Worm (Caenorhabditis elegans) whole organism, early embryonic: Measurements from ENCODE around the gene H03G16.6.

Source experiments
- B0310.2 ChIP-seq: sonication (generic microtip); optimal IDR thresholded peaks from 2 replicates; lab custom pipeline; 2016; ENCODE audit warnings: mild to moderate bottlenecking, missing genetic modification characterization, missing compliant biosample characterization
- F13C5.2 ChIP-seq: sonication (generic microtip); optimal IDR thresholded peaks from 2 replicates; lab custom pipeline; 2017; ENCODE audit warnings: mild to moderate bottlenecking, missing genetic modification characterization, inconsistent platforms, missing compliant biosample characterization
- aly-1 ChIP-seq: sonication (generic microtip); optimal IDR thresholded peaks from 2 replicates; lab custom pipeline; 2016; ENCODE audit warnings: missing genetic modification characterization, missing compliant biosample characterization
- ama-1 ChIP-seq: fragments of 150-350 bp; optimal IDR thresholded peaks from 2 replicates; lab custom pipeline; 2014
- ceh-13 ChIP-seq: fragments of 200-800 bp; sonication (Bioruptor generic); optimal IDR thresholded peaks from 2 replicates; lab custom pipeline; 2018; ENCODE audit warnings: mild to moderate bottlenecking, missing genetic modification characterization, missing compliant biosample characterization
- ceh-36 ChIP-seq: sonication (generic microtip); optimal IDR thresholded peaks from 2 replicates; lab custom pipeline; 2016; ENCODE audit warnings: missing genetic modification characterization, inconsistent platforms, missing compliant biosample characterization
- ets-7 ChIP-seq: sonication (generic microtip); optimal IDR thresholded peaks from 2 replicates; lab custom pipeline; 2016; ENCODE audit warnings: missing genotype, missing genetic modification characterization, missing compliant biosample characterization
- flt-1 ChIP-seq: fragments of 200-800 bp; sonication (Bioruptor generic); IDR thresholded peaks from 2 replicates; pipeline ENCODE4 v1.3.6; 2022; ENCODE audit warnings: missing genetic modification characterization, missing compliant biosample characterization
- hmbx-1 ChIP-seq: sonication (generic microtip); optimal IDR thresholded peaks from 2 replicates; lab custom pipeline; 2016; ENCODE audit warnings: mild to moderate bottlenecking, missing genetic modification characterization, missing compliant biosample characterization
- hmg-4 ChIP-seq: fragments of 200-800 bp; sonication (Bioruptor generic); optimal IDR thresholded peaks from 2 replicates; lab custom pipeline; 2018; ENCODE audit warnings: mild to moderate bottlenecking, missing genetic modification characterization, missing compliant biosample characterization
- hnd-1 ChIP-seq: sonication (generic microtip); optimal IDR thresholded peaks from 2 replicates; lab custom pipeline; 2016; ENCODE audit warnings: missing genetic modification characterization, missing compliant biosample characterization
- pes-1 ChIP-seq: fragments of 200-800 bp; sonication (Bioruptor generic); IDR thresholded peaks from 2 replicates; pipeline ENCODE4 v1.3.6; 2022; ENCODE audit warnings: missing genetic modification reagents, missing genetic modification characterization, missing compliant biosample characterization
- scrt-1 ChIP-seq: fragments of 200-800 bp; sonication (Bioruptor generic); IDR thresholded peaks from 2 replicates; pipeline ENCODE4 v1.3.6; 2022; ENCODE audit warnings: missing genetic modification characterization, missing compliant biosample characterization
- sea-1 ChIP-seq: fragments of 200-800 bp; sonication (Bioruptor generic); conservative IDR thresholded peaks from 2 replicates; pipeline ENCODE4 v1.3.6; 2022; ENCODE audit warnings: missing genetic modification characterization, missing compliant biosample characterization
- tbx-11 ChIP-seq: fragments of 200-800 bp; sonication (Bioruptor generic); IDR thresholded peaks from 2 replicates; pipeline ENCODE4 v1.3.6; 2022; ENCODE audit warnings: missing genetic modification characterization, missing compliant biosample characterization
- tbx-37 ChIP-seq: fragments of 200-800 bp; sonication (Bioruptor generic); conservative IDR thresholded peaks from 2 replicates; pipeline ENCODE4 v1.3.6; 2022; ENCODE audit warnings: missing genetic modification reagents, missing genetic modification characterization, missing compliant biosample characterization
- tra-4 ChIP-seq: sonication (generic microtip); optimal IDR thresholded peaks from 2 replicates; lab custom pipeline; 2017; ENCODE audit warnings: missing genetic modification characterization, missing compliant biosample characterization

Gene H03G16.6

DNA sequence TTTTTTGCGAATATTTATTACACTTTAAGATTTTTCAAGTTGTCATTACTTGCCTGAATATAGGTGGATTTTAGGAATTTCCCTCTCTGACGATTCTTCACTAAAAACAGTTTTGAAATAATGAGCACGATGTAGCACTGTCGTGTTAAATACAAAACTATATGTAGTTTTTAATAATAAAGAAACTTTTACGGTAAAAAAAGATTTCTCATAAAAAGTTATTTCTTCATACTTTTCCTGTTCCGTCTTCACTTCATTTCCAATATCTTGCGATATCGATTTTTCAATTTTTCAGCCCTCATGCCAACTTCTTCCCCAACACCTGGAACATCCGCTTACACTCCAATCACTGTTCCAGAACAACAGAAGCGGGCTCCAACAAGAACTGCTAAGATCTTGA lies at the start of gene H03G16.6:
Gene H03G16.6 (plus strand): TSS at position 301 of the 400 bp plus-strand sequence.
- TF ChIP-seq pes-1 (GFP tag; lab: Robert Waterston, UW) (no peak), ceh-36 (tag; lab: Kevin White, UChicago) (no peak), F13C5.2 (tag; lab: Kevin White, UChicago) (no peak), hmg-4 (GFP tag; lab: Kevin White, UChicago) (no peak), B0310.2 (tag; lab: Kevin White, UChicago) (no peak), tbx-11 (GFP tag; lab: Robert Waterston, UW) (no peak), aly-1 (tag; lab: Kevin White, UChicago) (no peak), tra-4 (tag; lab: Kevin White, UChicago) (no peak), tbx-37 (no peak), sea-1 (GFP tag; lab: Robert Waterston, UW) (no peak), ets-7 (no peak), ceh-13 (GFP tag; lab: Kevin White, UChicago) (no peak), ama-1 (lab: Kevin White, UChicago) (no peak), flt-1 (GFP tag; lab: Robert Waterston, UW) (no peak), hmbx-1 (tag; lab: Kevin White, UChicago) (no peak), scrt-1 (GFP tag; lab: Robert Waterston, UW) (no peak), hnd-1 (no peak)

- TF ChIP-seq ets-7 (no peak), tbx-11 (GFP tag; lab: Robert Waterston, UW) (no peak), hmbx-1 (tag; lab: Kevin White, UChicago) (no peak), tbx-37 (no peak), hmg-4 (GFP tag; lab: Kevin White, UChicago) (no peak), ama-1 (lab: Kevin White, UChicago) (no peak), ceh-13 (GFP tag; lab: Kevin White, UChicago) (no peak), sea-1 (GFP tag; lab: Robert Waterston, UW) (no peak), tra-4 (tag; lab: Kevin White, UChicago) (no peak), scrt-1 (GFP tag; lab: Robert Waterston, UW) (no peak), F13C5.2 (tag; lab: Kevin White, UChicago) (no peak)
Observed at ce11 chrX:15003891-15004550, 48.5 kb upstream of the H03G16.6 start, which contains the start of gene slc-25A18.1. slc-25A18.1 (minus strand) TSS chrX:15003941.

ce11 chrX:15006847-15007358 lies 45.6 kb upstream of the H03G16.6 start, which contains the start of gene ergi-2:
ergi-2 (minus strand) TSS chrX:15007308.
- TF ChIP-seq pes-1 (GFP tag; lab: Robert Waterston, UW) (no peak), hnd-1 (no peak), scrt-1 (GFP tag; lab: Robert Waterston, UW) (no peak), sea-1 (GFP tag; lab: Robert Waterston, UW) (no peak), B0310.2 (tag; lab: Kevin White, UChicago) (no peak), ets-7 (no peak), hmg-4 (GFP tag; lab: Kevin White, UChicago) (no peak), flt-1 (GFP tag; lab: Robert Waterston, UW) (no peak), hmbx-1 (tag; lab: Kevin White, UChicago) (no peak), ceh-13 (GFP tag; lab: Kevin White, UChicago) (no peak), tra-4 (tag; lab: Kevin White, UChicago) (no peak), aly-1 (tag; lab: Kevin White, UChicago) (no peak), tbx-11 (GFP tag; lab: Robert Waterston, UW) (no peak), F13C5.2 (tag; lab: Kevin White, UChicago) (no peak), ama-1 (lab: Kevin White, UChicago) (no peak), ceh-36 (tag; lab: Kevin White, UChicago) (no peak), tbx-37 (no peak)

- TF ChIP-seq flt-1 (GFP tag; lab: Robert Waterston, UW) = no peak
- TF ChIP-seq aly-1 (tag; lab: Kevin White, UChicago) = no peak
- TF ChIP-seq sea-1 (GFP tag; lab: Robert Waterston, UW) = no peak
- no peak for TF ChIP-seq tbx-37
- no peak for TF ChIP-seq B0310.2 (tag; lab: Kevin White, UChicago)
- TF ChIP-seq ceh-13 (GFP tag; lab: Kevin White, UChicago) = no peak
- TF ChIP-seq tbx-11 (GFP tag; lab: Robert Waterston, UW) = no peak
- TF ChIP-seq hmg-4 (GFP tag; lab: Kevin White, UChicago) = no peak
- no peak for TF ChIP-seq tra-4 (tag; lab: Kevin White, UChicago)
- no peak for TF ChIP-seq ama-1 (lab: Kevin White, UChicago)
- no peak for TF ChIP-seq hnd-1
- TF ChIP-seq ceh-36 (tag; lab: Kevin White, UChicago) = no peak
- TF ChIP-seq hmbx-1 (tag; lab: Kevin White, UChicago) = no peak
Observed at ce11 chrX:15008697-15009096, 43.8 kb upstream of the H03G16.6 start.

- TF ChIP-seq ets-7 = no peak
- no peak for TF ChIP-seq F13C5.2 (tag; lab: Kevin White, UChicago)
- no peak for TF ChIP-seq sea-1 (GFP tag; lab: Robert Waterston, UW)
- no peak for TF ChIP-seq aly-1 (tag; lab: Kevin White, UChicago)
- no peak for TF ChIP-seq tbx-11 (GFP tag; lab: Robert Waterston, UW)
- no peak for TF ChIP-seq hmbx-1 (tag; lab: Kevin White, UChicago)
- TF ChIP-seq ama-1 (lab: Kevin White, UChicago) = no peak
- TF ChIP-seq tbx-37 = no peak
- TF ChIP-seq B0310.2 (tag; lab: Kevin White, UChicago) = no peak
- TF ChIP-seq pes-1 (GFP tag; lab: Robert Waterston, UW) = no peak
- TF ChIP-seq hnd-1 = no peak
- TF ChIP-seq ceh-13 (GFP tag; lab: Kevin White, UChicago) = no peak
- no peak for TF ChIP-seq hmg-4 (GFP tag; lab: Kevin White, UChicago)
- TF ChIP-seq scrt-1 (GFP tag; lab: Robert Waterston, UW) = no peak
- TF ChIP-seq ceh-36 (tag; lab: Kevin White, UChicago) = no peak
- TF ChIP-seq tra-4 (tag; lab: Kevin White, UChicago) = no peak
- no peak for TF ChIP-seq flt-1 (GFP tag; lab: Robert Waterston, UW)
Observed at ce11 chrX:15010941-15011340, 41.5 kb upstream of the H03G16.6 start.
